5 worm cellular contexts compared by ENCODE assay signal in genomic region chrV:20061498-20061897, ce11.
TF ChIP-seq lines count a peak whose summit lies in the region.

No protein-coding gene starts in this region.

TF ChIP-seq in whole organism, L1 larva, 84 proteins besides CTCF, POLR2A, EP300 and RAD21:
- no peak for TF ChIP-seq nhr-76 (tag; optimal IDR thresholded peaks at IDR 0.05; lab: Kevin White, UChicago)
- no peak for TF ChIP-seq nhr-77 (tag; optimal IDR thresholded peaks at IDR 0.05; lab: Kevin White, UChicago)
- TF ChIP-seq nhr-19 (GFP tag; conservative IDR thresholded peaks at IDR 0.05; lab: Robert Waterston, UW) = 0 out of 2 replicates have a peak, but pooled peaks have one; percentile 11
- no peak for TF ChIP-seq nhr-11 (tag; optimal IDR thresholded peaks at IDR 0.05; lab: Kevin White, UChicago)
- no peak for TF ChIP-seq elt-2 (tag; optimal IDR thresholded peaks at IDR 0.05; lab: Kevin White, UChicago)
- no peak for TF ChIP-seq efl-1 (optimal IDR thresholded peaks at IDR 0.05; lab: Kevin White, UChicago)
- peak in 1 of 2 experiments; percentile 79 for TF ChIP-seq efl-1 (GFP tag; optimal IDR thresholded peaks at IDR 0.05 in 1 of 2; lab: Kevin White, UChicago)
- TF ChIP-seq lsy-2 (tag; optimal IDR thresholded peaks at IDR 0.05; lab: Kevin White, UChicago) = peak in 1 of 2 experiments; percentile 34
- TF ChIP-seq dsc-1 (tag; optimal IDR thresholded peaks at IDR 0.05; lab: Kevin White, UChicago) = no peak
- 0 out of 2 replicates have a peak, but pooled peaks have one; percentile 20 for TF ChIP-seq grh-1 (GFP tag; IDR thresholded peaks at IDR 0.05; lab: Robert Waterston, UW)
- TF ChIP-seq lin-14 (GFP tag; optimal IDR thresholded peaks at IDR 0.05; lab: Kevin White, UChicago) = no peak
- TF ChIP-seq pqm-1 (tag; optimal IDR thresholded peaks at IDR 0.05; lab: Kevin White, UChicago) = no peak
- TF ChIP-seq nhr-85 (tag; lab: Kevin White, UChicago) = peak; percentile 61
- TF ChIP-seq tbx-2 (tag; optimal IDR thresholded peaks at IDR 0.05; lab: Kevin White, UChicago) = no peak

TF ChIP-seq in whole organism, L3 larva, 47 proteins besides CTCF, POLR2A, EP300 and RAD21:
- no peak for TF ChIP-seq daf-12 (tag; optimal IDR thresholded peaks at IDR 0.05; lab: Kevin White, UChicago)
- TF ChIP-seq nfya-1 (tag; optimal IDR thresholded peaks at IDR 0.05; lab: Kevin White, UChicago; ENCODE audit: insufficient read depth) = peak; percentile 84

TF ChIP-seq in whole organism, early embryonic, 17 proteins besides CTCF, POLR2A, EP300 and RAD21:
- TF ChIP-seq pes-1 (GFP tag; IDR thresholded peaks at IDR 0.05; lab: Robert Waterston, UW) (0 out of 2 replicates have a peak, but pooled peaks have one; percentile 11), ceh-36 (tag; optimal IDR thresholded peaks at IDR 0.05; lab: Kevin White, UChicago) (peak; percentile 60), ama-1 (optimal IDR thresholded peaks at IDR 0.05; lab: Kevin White, UChicago) (no peak), B0310.2 (tag; optimal IDR thresholded peaks at IDR 0.05; lab: Kevin White, UChicago) (no peak), F13C5.2 (tag; optimal IDR thresholded peaks at IDR 0.05; lab: Kevin White, UChicago) (no peak), scrt-1 (GFP tag; IDR thresholded peaks at IDR 0.05; lab: Robert Waterston, UW) (0 out of 2 replicates have a peak, but pooled peaks have one; percentile 44), ceh-13 (GFP tag; optimal IDR thresholded peaks at IDR 0.05; lab: Kevin White, UChicago) (no peak), tra-4 (tag; optimal IDR thresholded peaks at IDR 0.05; lab: Kevin White, UChicago) (no peak)

TF ChIP-seq in whole organism, midembryonic, 9 proteins besides CTCF, POLR2A, EP300 and RAD21:
- TF ChIP-seq cog-1 (tag; optimal IDR thresholded peaks at IDR 0.05; lab: Kevin White, UChicago) (peak; percentile 30), ref-1 (GFP tag; conservative IDR thresholded peaks at IDR 0.05; lab: Robert Waterston, UW) (no peak), T22C8.4 (GFP tag; IDR thresholded peaks at IDR 0.05; lab: Robert Waterston, UW) (peak; percentile 39; the same call in 1 of the 2 replicates)

TF ChIP-seq in whole organism, young adult, 124 proteins besides CTCF, POLR2A, EP300 and RAD21:
- TF ChIP-seq ztf-6 (GFP tag; IDR thresholded peaks at IDR 0.05; lab: Robert Waterston, UW) (no peak), madf-3 (GFP tag; IDR thresholded peaks at IDR 0.05; lab: Robert Waterston, UW) (no peak), cebp-2 (GFP tag; IDR thresholded peaks at IDR 0.05; lab: Robert Waterston, UW) (no peak), egrh-3 (GFP tag; IDR thresholded peaks at IDR 0.05; lab: Robert Waterston, UW) (peak; percentile 37; the same call in 1 of the 2 replicates), K12H6.12 (tag; optimal IDR thresholded peaks at IDR 0.05; lab: Kevin White, UChicago) (no peak)
